Worm (Caenorhabditis elegans) whole organism, mixed stage, embryonic: ENCODE data around the gene aly-3.
A peak's percentile ranks its signal among the peaks of the same experiment; 100 is the strongest.

ENCODE experiments used
- ces-1 ChIP-seq: fragments of 150-350 bp; optimal IDR thresholded peaks from 2 replicates; lab custom pipeline; 2014; ENCODE audit warnings: missing biosample characterization, missing genetic modification reagents, missing genetic modification characterization
- elt-1 ChIP-seq: sonication (generic microtip); optimal IDR thresholded peaks from 2 replicates; lab custom pipeline; 2017; ENCODE audit warnings: missing genetic modification characterization, mild to moderate bottlenecking, missing compliant biosample characterization, antibody characterized with exemption, moderate library complexity, borderline replicate concordance; ENCODE audit not compliant: insufficient read depth
- hlh-1 ChIP-seq: fragments of 150-350 bp; optimal IDR thresholded peaks from 2 replicates; lab custom pipeline; 2014; ENCODE audit warnings: missing biosample characterization, missing genetic modification reagents, missing genetic modification characterization
- lin-13 ChIP-seq: fragments of 150-350 bp; optimal IDR thresholded peaks from 2 replicates; lab custom pipeline; 2014; ENCODE audit warnings: missing biosample characterization, missing genetic modification characterization
- lin-32 ChIP-seq: fragments of 200-800 bp; sonication (Bioruptor generic); optimal IDR thresholded peaks from 2 replicates; lab custom pipeline; 2018; ENCODE audit warnings: mild to moderate bottlenecking, missing genetic modification characterization, missing compliant biosample characterization
- lsy-2 ChIP-seq: fragments of 150-350 bp; optimal IDR thresholded peaks from 2 replicates; lab custom pipeline; 2014; ENCODE audit warnings: missing biosample characterization, missing genetic modification characterization
- mep-1 ChIP-seq: fragments of 150-350 bp; optimal IDR thresholded peaks from 2 replicates; lab custom pipeline; 2017; ENCODE audit warnings: missing biosample characterization, missing genetic modification reagents, missing genetic modification characterization, inconsistent platforms
- nhr-76 ChIP-seq: sonication (generic microtip); optimal IDR thresholded peaks from 2 replicates; lab custom pipeline; 2017; ENCODE audit warnings: missing biosample characterization, missing genetic modification characterization
- pha-4 ChIP-seq: fragments of 150-350 bp; optimal IDR thresholded peaks from 2 replicates; lab custom pipeline; 2018; ENCODE audit warnings: missing biosample characterization, missing genetic modification reagents, missing genetic modification characterization
- snpc-4 ChIP-seq: fragments of 150-350 bp; optimal IDR thresholded peaks from 2 replicates; lab custom pipeline; 2014; ENCODE audit warnings: missing biosample characterization, missing genetic modification characterization
- unc-120 ChIP-seq: sonication (generic microtip); optimal IDR thresholded peaks from 2 replicates; lab custom pipeline; 2017; ENCODE audit warnings: missing genetic modification characterization, missing compliant biosample characterization; ENCODE audit not compliant: poor library complexity, severe bottlenecking
- unc-62 ChIP-seq: fragments of 150-350 bp; optimal IDR thresholded peaks from 2 replicates; lab custom pipeline; 2014; ENCODE audit warnings: missing biosample characterization, missing genetic modification reagents, missing genetic modification characterization
- ztf-11 ChIP-seq: fragments of 150-350 bp; optimal IDR thresholded peaks from 2 replicates; lab custom pipeline; 2014; ENCODE audit warnings: missing biosample characterization, missing genetic modification characterization

ce11 chrIV:12114498-12114897 lies 8.6 kb upstream of the aly-3 start:
- TF ChIP-seq snpc-4: no peak
- no peak for TF ChIP-seq ztf-11
- TF ChIP-seq unc-120: no peak
- TF ChIP-seq nhr-76 (tag; lab: Kevin White, UChicago): no peak
- no peak for TF ChIP-seq mep-1 (tag; lab: Kevin White, UChicago)
- TF ChIP-seq pha-4 (tag; lab: Kevin White, UChicago): no peak
- TF ChIP-seq unc-62 (GFP tag; lab: Kevin White, UChicago): no peak
- no peak for TF ChIP-seq lin-13 (tag; lab: Kevin White, UChicago)
- no peak for TF ChIP-seq lin-32
- peak; percentile 72 for TF ChIP-seq ces-1
- TF ChIP-seq lsy-2 (tag; lab: Kevin White, UChicago): no peak
- no peak for TF ChIP-seq hlh-1 (tag; lab: Kevin White, UChicago)
- TF ChIP-seq elt-1 (tag; lab: Kevin White, UChicago): no peak
